Fruit fly (Drosophila melanogaster) whole organism, embryonic: Measurements from ENCODE around the gene CG14258.
A peak's percentile ranks its signal among the peaks of the same experiment; 100 is the strongest.

Source experiments
- ATbp ChIP-seq: fragments of 200-800 bp; sonication (Bioruptor generic); optimal IDR thresholded peaks from 2 replicates; lab custom pipeline; 2017; ENCODE audit warnings: missing biosample characterization, mild to moderate bottlenecking, missing genetic modification characterization, missing genetic modification reagents
- Atf6 ChIP-seq: fragments of 200-800 bp; sonication (Bioruptor generic); IDR thresholded peaks from 2 replicates; pipeline ENCODE4 v1.3.6; 2022; ENCODE audit warnings: missing biosample characterization, missing genetic modification characterization
- BEAF-32 ChIP-seq: fragments of 200-800 bp; sonication (Bioruptor generic); optimal IDR thresholded peaks from 3 replicates; lab custom pipeline; 2017; ENCODE audit warnings: missing biosample characterization, missing genetic modification characterization, mild to moderate bottlenecking, moderate library complexity, missing genetic modification reagents
- BtbVII ChIP-seq: fragments of 200-800 bp; sonication (Bioruptor generic); optimal IDR thresholded peaks from 3 replicates; lab custom pipeline; 2017; ENCODE audit warnings: missing biosample characterization, mild to moderate bottlenecking, missing genetic modification characterization
- CG10209 ChIP-seq: fragments of 200-800 bp; sonication (Bioruptor generic); optimal IDR thresholded peaks from 3 replicates; lab custom pipeline; 2017; ENCODE audit warnings: missing biosample characterization, mild to moderate bottlenecking, missing genetic modification characterization, missing genetic modification reagents
- CG11456 ChIP-seq: fragments of 200-800 bp; sonication (Bioruptor generic); IDR thresholded peaks from 3 replicates; pipeline ENCODE4 v1.3.6; 2022; ENCODE audit warnings: missing biosample characterization, missing genetic modification characterization
- CG15011 ChIP-seq: fragments of 200-800 bp; sonication (Bioruptor generic); optimal IDR thresholded peaks from 3 replicates; lab custom pipeline; 2018; ENCODE audit warnings: missing biosample characterization, mild to moderate bottlenecking, missing genetic modification characterization
- CG17802 ChIP-seq: fragments of 200-800 bp; sonication (Bioruptor generic); optimal IDR thresholded peaks from 2 replicates; lab custom pipeline; 2018; ENCODE audit warnings: missing biosample characterization, mild to moderate bottlenecking, missing genetic modification characterization, moderate library complexity
- CG17829 ChIP-seq: fragments of 200-800 bp; optimal IDR thresholded peaks from 2 replicates; lab custom pipeline; 2019; ENCODE audit warnings: missing biosample characterization, mild to moderate bottlenecking, missing genetic modification characterization, moderate library complexity
- CG18011 ChIP-seq: fragments of 200-800 bp; sonication (Bioruptor generic); optimal IDR thresholded peaks from 2 replicates; lab custom pipeline; 2017; ENCODE audit warnings: missing biosample characterization, missing genetic modification characterization, mild to moderate bottlenecking, moderate library complexity, missing genotype
- CG18764 ChIP-seq: fragments of 200-800 bp; sonication (Bioruptor generic); optimal IDR thresholded peaks from 3 replicates; lab custom pipeline; 2016; ENCODE audit warnings: missing biosample characterization, missing genetic modification characterization
- CG30403 ChIP-seq: fragments of 200-800 bp; sonication (Bioruptor generic); optimal IDR thresholded peaks from 3 replicates; lab custom pipeline; 2016; ENCODE audit warnings: missing biosample characterization, missing genetic modification characterization
- CG31388 ChIP-seq: fragments of 200-800 bp; sonication (Bioruptor generic); optimal IDR thresholded peaks from 2 replicates; lab custom pipeline; 2016; ENCODE audit warnings: missing biosample characterization, missing genetic modification characterization
- CG3838 ChIP-seq: fragments of 200-800 bp; sonication (Bioruptor generic); optimal IDR thresholded peaks from 3 replicates; lab custom pipeline; 2016; ENCODE audit warnings: missing biosample characterization, missing genetic modification characterization
- CG7928 ChIP-seq: fragments of 200-800 bp; sonication (Bioruptor generic); optimal IDR thresholded peaks from 2 replicates; lab custom pipeline; 2017; ENCODE audit warnings: missing biosample characterization, mild to moderate bottlenecking, missing genetic modification characterization
- CG8089 ChIP-seq: fragments of 200-800 bp; sonication (Bioruptor generic); optimal IDR thresholded peaks from 3 replicates; lab custom pipeline; 2016; ENCODE audit warnings: missing biosample characterization, missing genetic modification characterization
- CG8359 ChIP-seq: fragments of 200-800 bp; sonication (Bioruptor generic); optimal IDR thresholded peaks from 2 replicates; lab custom pipeline; 2017; ENCODE audit warnings: missing biosample characterization, mild to moderate bottlenecking, missing genetic modification characterization, borderline replicate concordance
- CG8765 ChIP-seq: fragments of 200-800 bp; sonication (Bioruptor generic); IDR thresholded peaks from 2 replicates; pipeline ENCODE4 v1.3.6; 2022; ENCODE audit warnings: missing biosample characterization, missing genetic modification characterization
- CG8924 ChIP-seq: fragments of 200-800 bp; optimal IDR thresholded peaks from 3 replicates; lab custom pipeline; 2019; ENCODE audit warnings: missing biosample characterization, mild to moderate bottlenecking, missing genetic modification characterization, moderate library complexity
- CG9817 ChIP-seq: fragments of 200-800 bp; sonication (Bioruptor generic); optimal IDR thresholded peaks from 2 replicates; lab custom pipeline; 2018; ENCODE audit warnings: missing biosample characterization, mild to moderate bottlenecking, missing genetic modification characterization, moderate library complexity
- CHES-1-like ChIP-seq: fragments of 200-800 bp; sonication (Bioruptor generic); optimal IDR thresholded peaks from 2 replicates; lab custom pipeline; 2016; ENCODE audit warnings: missing biosample characterization, missing genetic modification characterization
- D19A ChIP-seq: fragments of 200-800 bp; optimal IDR thresholded peaks from 3 replicates; lab custom pipeline; 2019; ENCODE audit warnings: missing biosample characterization, mild to moderate bottlenecking, missing genetic modification characterization, moderate library complexity
- Dll ChIP-seq: fragments of 200-800 bp; sonication (Bioruptor generic); IDR thresholded peaks from 4 replicates; pipeline ENCODE4 v1.3.6; 2022; ENCODE audit warnings: missing biosample characterization, missing genetic modification characterization; ENCODE audit not compliant: partially characterized antibody
- Drgx ChIP-seq: fragments of 200-800 bp; sonication (Bioruptor generic); IDR thresholded peaks from 2 replicates; pipeline ENCODE4 v1.3.6; 2022; ENCODE audit warnings: missing biosample characterization, missing genetic modification characterization
- ERR ChIP-seq: fragments of 200-800 bp; sonication (Bioruptor generic); optimal IDR thresholded peaks from 2 replicates; lab custom pipeline; 2016; ENCODE audit warnings: missing biosample characterization, missing genetic modification characterization
- Mes4 ChIP-seq: fragments of 200-800 bp; sonication (Bioruptor generic); optimal IDR thresholded peaks from 2 replicates; lab custom pipeline; 2016; ENCODE audit warnings: missing biosample characterization, missing genetic modification characterization
- Mrtf ChIP-seq: fragments of 200-800 bp; sonication (Bioruptor generic); IDR thresholded peaks from 3 replicates; pipeline ENCODE4 v1.3.6; 2022; ENCODE audit warnings: missing biosample characterization, missing genetic modification characterization
- NfI ChIP-seq: fragments of 200-800 bp; sonication (Bioruptor generic); optimal IDR thresholded peaks from 3 replicates; lab custom pipeline; 2018; ENCODE audit warnings: missing biosample characterization, mild to moderate bottlenecking, missing genetic modification characterization, moderate library complexity
- Oaz ChIP-seq: fragments of 200-800 bp; sonication (Bioruptor generic); IDR thresholded peaks from 2 replicates; pipeline ENCODE4 v1.3.6; 2022; ENCODE audit warnings: missing biosample characterization, missing genetic modification characterization
- PHDP ChIP-seq: fragments of 200-800 bp; sonication (Bioruptor generic); optimal IDR thresholded peaks from 3 replicates; lab custom pipeline; 2018; ENCODE audit warnings: missing biosample characterization, mild to moderate bottlenecking, missing genetic modification characterization, moderate library complexity
- Trl ChIP-seq, 3 experiments: fragments of >200 bp in 2 of 3; fragments of 200-800 bp in 1 of 3; sonication (Bioruptor generic) in 1 of 3; optimal IDR thresholded peaks; 2 replicates in 1 of 3; 3 replicates in 2 of 3; lab custom pipeline; 2016 to 2017; ENCODE audit warnings: missing biosample characterization in 1 of 3, missing genetic modification characterization in 1 of 3
- Xbp1 ChIP-seq: fragments of 200-800 bp; sonication (Bioruptor generic); optimal IDR thresholded peaks from 3 replicates; lab custom pipeline; 2016; ENCODE audit warnings: missing biosample characterization, mild to moderate bottlenecking, missing genetic modification characterization
- YL-1 ChIP-seq: fragments of 200-800 bp; sonication (Bioruptor generic); optimal IDR thresholded peaks from 3 replicates; lab custom pipeline; 2017; ENCODE audit warnings: missing biosample characterization, mild to moderate bottlenecking, missing genetic modification characterization
- ap ChIP-seq: fragments of 200-800 bp; sonication (Bioruptor generic); IDR thresholded peaks from 2 replicates; pipeline ENCODE4 v1.3.6; 2022; ENCODE audit warnings: missing biosample characterization, missing genetic modification characterization
- bowl ChIP-seq: fragments of 200-800 bp; sonication (Bioruptor generic); IDR thresholded peaks from 2 replicates; pipeline ENCODE4 v1.3.6; 2022; ENCODE audit warnings: missing biosample characterization, missing genetic modification characterization
- cwo ChIP-seq: fragments of 200-800 bp; sonication (Bioruptor generic); optimal IDR thresholded peaks from 3 replicates; lab custom pipeline; 2017; ENCODE audit warnings: missing biosample characterization, missing genetic modification characterization, mild to moderate bottlenecking, moderate library complexity, missing genetic modification reagents
- dmrt99B ChIP-seq: fragments of 200-800 bp; sonication (Bioruptor generic); optimal IDR thresholded peaks from 2 replicates; lab custom pipeline; 2018; ENCODE audit warnings: missing biosample characterization, mild to moderate bottlenecking, missing genetic modification characterization, moderate library complexity
- dpn ChIP-seq, 2 experiments: fragments of 200-800 bp; sonication (Bioruptor generic); optimal IDR thresholded peaks; 3 replicates each; lab custom pipeline; 2016; ENCODE audit warnings: missing biosample characterization in 2 of 2, missing genetic modification characterization in 2 of 2
- esg ChIP-seq: fragments of 200-800 bp; sonication (Bioruptor generic); conservative IDR thresholded peaks from 2 replicates; pipeline ENCODE4 v1.3.6; 2022; ENCODE audit warnings: missing biosample characterization, missing genetic modification characterization
- fd64A ChIP-seq: fragments of 200-800 bp; sonication (Bioruptor generic); optimal IDR thresholded peaks from 3 replicates; lab custom pipeline; 2018; ENCODE audit warnings: missing biosample characterization, mild to moderate bottlenecking, missing genetic modification characterization
- fd96Cb ChIP-seq: fragments of 200-800 bp; sonication (Bioruptor generic); optimal IDR thresholded peaks from 2 replicates; lab custom pipeline; 2018; ENCODE audit warnings: missing biosample characterization, mild to moderate bottlenecking, missing genetic modification characterization, moderate library complexity
- gem ChIP-seq: fragments of 200-800 bp; sonication (Bioruptor generic); optimal IDR thresholded peaks from 2 replicates; lab custom pipeline; 2019; ENCODE audit warnings: missing biosample characterization, mild to moderate bottlenecking, missing genetic modification characterization, moderate library complexity
- gfzf ChIP-seq: fragments of 200-800 bp; sonication (Bioruptor generic); optimal IDR thresholded peaks from 2 replicates; lab custom pipeline; 2016; ENCODE audit warnings: missing biosample characterization, mild to moderate bottlenecking, missing genetic modification characterization, moderate library complexity
- kah ChIP-seq: fragments of 200-800 bp; sonication (Bioruptor generic); optimal IDR thresholded peaks from 2 replicates; lab custom pipeline; 2018; ENCODE audit warnings: missing biosample characterization, mild to moderate bottlenecking, missing genetic modification characterization
- nmo ChIP-seq: fragments of 200-800 bp; sonication (Bioruptor generic); optimal IDR thresholded peaks from 2 replicates; lab custom pipeline; 2018; ENCODE audit warnings: missing biosample characterization, mild to moderate bottlenecking, missing genetic modification characterization, moderate library complexity
- pita ChIP-seq: fragments of 200-800 bp; sonication (Bioruptor generic); optimal IDR thresholded peaks from 2 replicates; lab custom pipeline; 2017; ENCODE audit warnings: missing biosample characterization, mild to moderate bottlenecking, missing genetic modification characterization
- twi ChIP-seq: fragments of 200-800 bp; optimal IDR thresholded peaks from 2 replicates; lab custom pipeline; 2019; ENCODE audit warnings: missing biosample characterization, mild to moderate bottlenecking, missing genetic modification characterization, moderate library complexity
- usp ChIP-seq: fragments of >200 bp; optimal IDR thresholded peaks from 2 replicates; lab custom pipeline; 2017; ENCODE audit warnings: missing biosample characterization, missing genetic modification characterization
- zen ChIP-seq: fragments of 200-800 bp; sonication (Bioruptor generic); optimal IDR thresholded peaks from 3 replicates; lab custom pipeline; 2018; ENCODE audit warnings: missing biosample characterization, mild to moderate bottlenecking, missing genetic modification characterization, moderate library complexity
- zfh2 ChIP-seq: fragments of 200-800 bp; sonication (Bioruptor generic); optimal IDR thresholded peaks from 2 replicates; lab custom pipeline; 2016; ENCODE audit warnings: missing biosample characterization, missing genetic modification characterization

The CG14258 gene

DNA sequence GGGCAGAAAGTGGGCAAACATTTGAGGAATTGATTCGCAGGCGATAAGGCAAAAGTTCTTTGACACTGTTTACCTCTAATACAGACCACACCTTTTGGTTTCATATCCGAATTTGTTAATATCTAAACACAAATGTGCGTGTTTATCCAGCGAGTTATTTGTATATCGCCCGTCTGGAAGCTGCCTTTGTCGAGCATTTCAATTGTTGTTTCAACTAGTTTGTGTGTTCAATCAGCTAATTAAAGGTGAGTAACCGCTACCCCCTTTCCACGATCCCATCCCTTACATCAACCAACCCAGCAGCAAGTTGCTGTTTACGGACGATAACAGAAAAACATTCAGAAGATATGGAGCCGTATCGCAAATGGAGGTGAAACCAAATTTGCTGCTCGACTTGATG lies 38.5 kb downstream of the CG14258 start (continued):
- no peak for TF ChIP-seq nmo (GFP tag; lab: Kevin White, UChicago)
- TF ChIP-seq gem, result peak; percentile 30
- TF ChIP-seq CG15011 (GFP tag; lab: Kevin White, UChicago), result peak; percentile 56
- no peak for TF ChIP-seq bowl (GFP tag; lab: Robert Waterston, UW)
- no peak for TF ChIP-seq CG17802
- TF ChIP-seq CG9817, result peak; percentile 41
- peak; percentile 22 for TF ChIP-seq dmrt99B (tag; lab: Kevin White, UChicago)
- TF ChIP-seq CG8359 (GFP tag; lab: Kevin White, UChicago), result no peak
- TF ChIP-seq ap (GFP tag; lab: Robert Waterston, UW), result no peak
- no peak for TF ChIP-seq kah
- TF ChIP-seq D19A (tag; lab: Kevin White, UChicago), result no peak
- no peak for TF ChIP-seq Mes4
- no peak for TF ChIP-seq YL-1 (GFP tag; lab: Kevin White, UChicago)
- TF ChIP-seq Atf6 (GFP tag; lab: Robert Waterston, UW), result peak; percentile 84
- no peak for TF ChIP-seq CG8089
- TF ChIP-seq Trl (optimal IDR thresholded peaks at IDR 0.05; lab: Kevin White, UChicago), result no peak
- peak; percentile 33 for TF ChIP-seq Trl (GFP tag; optimal IDR thresholded peaks at IDR 0.05; lab: Kevin White, UChicago)
- TF ChIP-seq ATbp (GFP tag; lab: Kevin White, UChicago), result peak; percentile 63
- TF ChIP-seq CG8924, result no peak
- TF ChIP-seq CG7928, result peak; percentile 9
- TF ChIP-seq ERR (GFP tag; lab: Kevin White, UChicago), result peak; percentile 47
- TF ChIP-seq Drgx (GFP tag; lab: Robert Waterston, UW), result no peak
- no peak for TF ChIP-seq Xbp1 (GFP tag; lab: Kevin White, UChicago)
- peak; percentile 24 for TF ChIP-seq CG18764
- TF ChIP-seq CG17829, result no peak
- TF ChIP-seq fd64A (GFP tag; lab: Kevin White, UChicago), result no peak
- TF ChIP-seq usp (GFP tag; lab: Kevin White, UChicago), result no peak
- TF ChIP-seq esg, result no peak
- TF ChIP-seq Dll, result no peak
- TF ChIP-seq gfzf (GFP tag; lab: Kevin White, UChicago), result no peak
- TF ChIP-seq pita, result no peak
- TF ChIP-seq CG30403 (GFP tag; lab: Kevin White, UChicago), result no peak
- no peak for TF ChIP-seq CG31388
- TF ChIP-seq BEAF-32 (GFP tag; lab: Kevin White, UChicago), result no peak
- TF ChIP-seq BtbVII (GFP tag; lab: Kevin White, UChicago), result peak; percentile 68
- TF ChIP-seq zen, result no peak
- TF ChIP-seq NfI (GFP tag; lab: Kevin White, UChicago), result peak; percentile 22
- peak; percentile 24 for TF ChIP-seq CG18011 (GFP tag; lab: Kevin White, UChicago)
- peak; percentile 56 for TF ChIP-seq cwo (GFP tag; lab: Kevin White, UChicago)
- no peak for TF ChIP-seq CG8765 (GFP tag; lab: Robert Waterston, UW)
- TF ChIP-seq zfh2 (GFP tag; lab: Kevin White, UChicago), result peak; percentile 47
- TF ChIP-seq CG3838, result no peak
- no peak for TF ChIP-seq Oaz (GFP tag; lab: Robert Waterston, UW)
- 0 out of 3 replicates have a peak, but pooled peaks have one; percentile 62 for TF ChIP-seq CG11456
- peak; percentile 49 for TF ChIP-seq CHES-1-like
- TF ChIP-seq Mrtf (GFP tag; lab: Robert Waterston, UW), result 0 out of 3 replicates have a peak, but pooled peaks have one; percentile 29
- TF ChIP-seq PHDP (tag; lab: Kevin White, UChicago), result peak; percentile 57
- no peak for TF ChIP-seq fd96Cb (tag; lab: Kevin White, UChicago)
- TF ChIP-seq dpn (GFP tag; optimal IDR thresholded peaks at IDR 0.05; lab: Kevin White, UChicago), result peak; percentile 27 to 67
- no peak for TF ChIP-seq twi (tag; lab: Kevin White, UChicago)
- peak; percentile 72 for TF ChIP-seq CG10209 (GFP tag; lab: Kevin White, UChicago)
